Fruit fly (Drosophila melanogaster) whole organism, embryonic: ENCODE data around the gene Mvl.
A peak's percentile ranks its signal among the peaks of the same experiment; 100 is the strongest.

Experiments used
- Atf-2 ChIP-seq: fragments of 200-800 bp; sonication (Bioruptor generic); optimal IDR thresholded peaks from 2 replicates; lab custom pipeline; 2016; ENCODE audit warnings: missing biosample characterization, missing genetic modification characterization
- CG10366 ChIP-seq: fragments of 200-800 bp; sonication (Bioruptor generic); IDR thresholded peaks from 2 replicates; pipeline ENCODE4 v1.3.6; 2022; ENCODE audit warnings: missing biosample characterization, missing genetic modification characterization
- CG10959 ChIP-seq: fragments of 200-800 bp; sonication (Bioruptor generic); IDR thresholded peaks from 2 replicates; pipeline ENCODE4 v1.3.6; 2022; ENCODE audit warnings: missing biosample characterization, missing genetic modification characterization
- CG11247 ChIP-seq: fragments of 200-800 bp; sonication (Bioruptor generic); IDR thresholded peaks from 2 replicates; pipeline ENCODE4 v1.3.6; 2022; ENCODE audit warnings: missing biosample characterization, missing genetic modification characterization
- CG13123 ChIP-seq: fragments of 200-800 bp; sonication (Bioruptor generic); optimal IDR thresholded peaks from 2 replicates; lab custom pipeline; 2016; ENCODE audit warnings: missing biosample characterization, missing genetic modification characterization
- CG14965 ChIP-seq: fragments of 200-800 bp; sonication (Bioruptor generic); optimal IDR thresholded peaks from 2 replicates; lab custom pipeline; 2016; ENCODE audit warnings: missing biosample characterization, missing genetic modification characterization, borderline replicate concordance
- CG15073 ChIP-seq: fragments of 200-800 bp; sonication (Bioruptor generic); optimal IDR thresholded peaks from 2 replicates; lab custom pipeline; 2016; ENCODE audit warnings: missing biosample characterization, missing genetic modification characterization
- CG1603 ChIP-seq: fragments of 200-800 bp; sonication (Bioruptor generic); optimal IDR thresholded peaks from 2 replicates; lab custom pipeline; 2019; ENCODE audit warnings: missing biosample characterization, mild to moderate bottlenecking, missing genetic modification characterization, moderate library complexity
- CG1647 ChIP-seq: fragments of 200-800 bp; sonication (Bioruptor generic); optimal IDR thresholded peaks from 3 replicates; lab custom pipeline; 2016; ENCODE audit warnings: missing biosample characterization, missing genetic modification characterization
- CG17829 ChIP-seq: fragments of 200-800 bp; optimal IDR thresholded peaks from 2 replicates; lab custom pipeline; 2019; ENCODE audit warnings: missing biosample characterization, mild to moderate bottlenecking, missing genetic modification characterization, moderate library complexity
- CG30403 ChIP-seq: fragments of 200-800 bp; sonication (Bioruptor generic); optimal IDR thresholded peaks from 3 replicates; lab custom pipeline; 2016; ENCODE audit warnings: missing biosample characterization, missing genetic modification characterization
- CG34376 ChIP-seq: fragments of 200-800 bp; sonication (Bioruptor generic); optimal IDR thresholded peaks from 2 replicates; lab custom pipeline; 2018; ENCODE audit warnings: missing biosample characterization, mild to moderate bottlenecking, missing genetic modification characterization
- CG3838 ChIP-seq: fragments of 200-800 bp; sonication (Bioruptor generic); optimal IDR thresholded peaks from 3 replicates; lab custom pipeline; 2016; ENCODE audit warnings: missing biosample characterization, missing genetic modification characterization
- CG4328 ChIP-seq: fragments of 200-800 bp; sonication (Bioruptor generic); optimal IDR thresholded peaks from 3 replicates; lab custom pipeline; 2017; ENCODE audit warnings: missing biosample characterization, missing genetic modification reagents, missing genetic modification characterization
- CG43689 ChIP-seq: fragments of 200-800 bp; sonication (Bioruptor generic); IDR thresholded peaks from 2 replicates; pipeline ENCODE4 v1.3.6; 2022; ENCODE audit warnings: missing biosample characterization, missing genetic modification characterization
- CG6654 ChIP-seq: fragments of 200-800 bp; sonication (Bioruptor generic); optimal IDR thresholded peaks from 2 replicates; lab custom pipeline; 2017; ENCODE audit warnings: missing biosample characterization, mild to moderate bottlenecking, missing genetic modification characterization
- CG7372 ChIP-seq: fragments of 200-800 bp; sonication (Bioruptor generic); IDR thresholded peaks from 2 replicates; pipeline ENCODE4 v1.3.6; 2022; ENCODE audit warnings: missing biosample characterization, missing genetic modification characterization
- CG7556 ChIP-seq: fragments of 200-800 bp; sonication (Bioruptor generic); optimal IDR thresholded peaks from 2 replicates; lab custom pipeline; 2017; ENCODE audit warnings: missing biosample characterization, mild to moderate bottlenecking, missing genetic modification characterization
- E2f2 ChIP-seq: fragments of 200-800 bp; sonication (Bioruptor generic); IDR thresholded peaks from 2 replicates; pipeline ENCODE4 v1.3.6; 2022; ENCODE audit warnings: missing biosample characterization, missing genetic modification characterization
- GATAe ChIP-seq: fragments of 200-800 bp; sonication (Bioruptor generic); conservative IDR thresholded peaks from 2 replicates; pipeline ENCODE4 v1.3.6; 2022; ENCODE audit warnings: missing biosample characterization, missing genetic modification characterization
- PHDP ChIP-seq: fragments of 200-800 bp; sonication (Bioruptor generic); optimal IDR thresholded peaks from 3 replicates; lab custom pipeline; 2018; ENCODE audit warnings: missing biosample characterization, mild to moderate bottlenecking, missing genetic modification characterization, moderate library complexity
- TFAM ChIP-seq: fragments of 200-800 bp; sonication (Bioruptor generic); optimal IDR thresholded peaks from 2 replicates; lab custom pipeline; 2017; ENCODE audit warnings: missing biosample characterization, missing genetic modification characterization, inconsistent platforms
- Usf ChIP-seq: fragments of 200-800 bp; sonication (Bioruptor generic); optimal IDR thresholded peaks from 2 replicates; lab custom pipeline; 2017; ENCODE audit warnings: missing genotype, missing biosample characterization, missing genetic modification characterization
- ac ChIP-seq: fragments of 200-800 bp; sonication (Bioruptor generic); optimal IDR thresholded peaks from 3 replicates; lab custom pipeline; 2017; ENCODE audit warnings: missing biosample characterization, mild to moderate bottlenecking, missing genetic modification characterization
- ash1 ChIP-seq: fragments of 200-800 bp; sonication (Bioruptor generic); optimal IDR thresholded peaks from 2 replicates; lab custom pipeline; 2018; ENCODE audit warnings: missing biosample characterization, mild to moderate bottlenecking, missing genetic modification characterization
- ato ChIP-seq: fragments of 200-800 bp; sonication (Bioruptor generic); IDR thresholded peaks from 2 replicates; pipeline ENCODE4 v1.3.6; 2022; ENCODE audit warnings: missing biosample characterization, missing genetic modification characterization; ENCODE audit not compliant: partially characterized antibody
- bab2 ChIP-seq: fragments of 200-800 bp; sonication (Bioruptor generic); optimal IDR thresholded peaks from 2 replicates; lab custom pipeline; 2016; ENCODE audit warnings: missing biosample characterization, missing genetic modification characterization
- bsh ChIP-seq, 2 experiments: fragments of 200-800 bp; sonication (Bioruptor generic); optimal IDR thresholded peaks; 2 replicates each; lab custom pipeline; 2017 to 2018; ENCODE audit warnings: mild to moderate bottlenecking in 2 of 2, missing biosample characterization in 2 of 2, missing genetic modification characterization in 2 of 2, moderate library complexity in 1 of 2
- caup ChIP-seq: fragments of 200-800 bp; sonication (Bioruptor generic); optimal IDR thresholded peaks from 3 replicates; lab custom pipeline; 2017; ENCODE audit warnings: missing biosample characterization, mild to moderate bottlenecking, missing genetic modification characterization, moderate library complexity; ENCODE audit not compliant: severe bottlenecking
- crp ChIP-seq, 2 experiments: fragments of 200-800 bp; sonication (Bioruptor generic); optimal IDR thresholded peaks; 2 replicates in 1 of 2; 3 replicates in 1 of 2; lab custom pipeline; 2017; ENCODE audit warnings: missing biosample characterization in 2 of 2, missing genetic modification characterization in 2 of 2, mild to moderate bottlenecking in 1 of 2, moderate library complexity in 1 of 2
- dmrt99B ChIP-seq: fragments of 200-800 bp; sonication (Bioruptor generic); optimal IDR thresholded peaks from 2 replicates; lab custom pipeline; 2018; ENCODE audit warnings: missing biosample characterization, mild to moderate bottlenecking, missing genetic modification characterization, moderate library complexity
- ewg ChIP-seq: fragments of 200-800 bp; sonication (Bioruptor generic); optimal IDR thresholded peaks from 3 replicates; lab custom pipeline; 2017; ENCODE audit warnings: mild to moderate bottlenecking, missing biosample characterization, missing genetic modification reagents, missing genetic modification characterization
- gro ChIP-seq: fragments of 200-800 bp; sonication (Bioruptor generic); optimal IDR thresholded peaks from 2 replicates; lab custom pipeline; 2016; ENCODE audit warnings: missing biosample characterization, missing genetic modification characterization
- gsb ChIP-seq: fragments of 200-800 bp; sonication (Bioruptor generic); IDR thresholded peaks from 2 replicates; pipeline ENCODE4 v1.3.6; 2022; ENCODE audit warnings: missing biosample characterization, missing genetic modification characterization
- gt ChIP-seq: fragments of 200-800 bp; sonication (Bioruptor generic); IDR thresholded peaks from 2 replicates; pipeline ENCODE4 v1.3.6; 2022; ENCODE audit warnings: missing biosample characterization, missing genetic modification characterization
- insv ChIP-seq, 2 experiments: fragments of 200-800 bp; sonication (Bioruptor generic); optimal IDR thresholded peaks; 3 replicates each; lab custom pipeline; 2016 to 2018; ENCODE audit warnings: missing biosample characterization in 2 of 2, missing genetic modification characterization in 2 of 2
- jigr1 ChIP-seq: fragments of 200-800 bp; sonication (Bioruptor generic); IDR thresholded peaks from 3 replicates; pipeline ENCODE4 v1.3.6; 2022; ENCODE audit warnings: missing biosample characterization, missing genetic modification characterization
- lov ChIP-seq, 2 experiments: fragments of 200-800 bp in 1 of 2; fragments of >200 bp in 1 of 2; sonication (Bioruptor generic) in 1 of 2; IDR thresholded peaks in 1 of 2; optimal IDR thresholded peaks in 1 of 2; 2 replicates in 1 of 2; 3 replicates in 1 of 2; pipeline versions ENCODE4 v1.3.6 to Lab custom; 2017 to 2022; ENCODE audit warnings: missing biosample characterization in 1 of 2, missing genetic modification characterization in 1 of 2
- maf-S ChIP-seq: fragments of 200-800 bp; sonication (Bioruptor generic); optimal IDR thresholded peaks from 2 replicates; lab custom pipeline; 2016; ENCODE audit warnings: missing biosample characterization, missing genetic modification characterization
- nmo ChIP-seq: fragments of 200-800 bp; sonication (Bioruptor generic); optimal IDR thresholded peaks from 2 replicates; lab custom pipeline; 2018; ENCODE audit warnings: missing biosample characterization, mild to moderate bottlenecking, missing genetic modification characterization, moderate library complexity
- onecut ChIP-seq: fragments of 200-800 bp; sonication (Bioruptor generic); IDR thresholded peaks from 2 replicates; pipeline ENCODE4 v1.3.6; 2022; ENCODE audit warnings: missing biosample characterization, missing genetic modification characterization
- pita ChIP-seq: fragments of 200-800 bp; sonication (Bioruptor generic); optimal IDR thresholded peaks from 2 replicates; lab custom pipeline; 2017; ENCODE audit warnings: missing biosample characterization, mild to moderate bottlenecking, missing genetic modification characterization
- ro ChIP-seq: fragments of 200-800 bp; sonication (Bioruptor generic); IDR thresholded peaks from 2 replicates; pipeline ENCODE4 v1.3.6; 2022; ENCODE audit warnings: missing biosample characterization, missing genetic modification characterization
- sima ChIP-seq: fragments of 200-800 bp; sonication (Bioruptor generic); optimal IDR thresholded peaks from 2 replicates; lab custom pipeline; 2016; ENCODE audit warnings: missing biosample characterization, missing genetic modification characterization
- sqz ChIP-seq: fragments of 200-800 bp; sonication (Bioruptor generic); optimal IDR thresholded peaks from 3 replicates; lab custom pipeline; 2018; ENCODE audit warnings: missing biosample characterization, mild to moderate bottlenecking, missing genetic modification characterization
- sug ChIP-seq: fragments of 200-800 bp; optimal IDR thresholded peaks from 2 replicates; lab custom pipeline; 2019; ENCODE audit warnings: missing biosample characterization, mild to moderate bottlenecking, missing genetic modification characterization, moderate library complexity
- ttk ChIP-seq: fragments of 200-800 bp; sonication (Bioruptor generic); IDR thresholded peaks from 2 replicates; pipeline ENCODE4 v2.1.2; 2022; ENCODE audit warnings: missing biosample characterization, missing genetic modification characterization
- unpg ChIP-seq: fragments of 200-800 bp; sonication (Bioruptor generic); optimal IDR thresholded peaks from 3 replicates; lab custom pipeline; 2018; ENCODE audit warnings: missing biosample characterization, mild to moderate bottlenecking, missing genetic modification characterization, moderate library complexity
- zen2 ChIP-seq: fragments of 200-800 bp; sonication (Bioruptor generic); IDR thresholded peaks from 3 replicates; pipeline ENCODE4 v1.3.6; 2022; ENCODE audit warnings: missing biosample characterization, missing genetic modification characterization; ENCODE audit not compliant: partially characterized antibody

Mvl gene

dm6 chr3R:21097631-21098117, 37.1 kb upstream of the Mvl start, which contains the start of gene RhoGAP93B (continued):
- TF ChIP-seq ac (GFP tag; lab: Kevin White, UChicago) (no peak), CG17829 (peak; percentile 88), CG10959 (GFP tag; lab: Robert Waterston, UW) (peak; percentile 92), nmo (peak; percentile 93), jigr1 (GFP tag; lab: Robert Waterston, UW) (peak; percentile 69), bsh (GFP tag; optimal IDR thresholded peaks at IDR 0.05; lab: Kevin White, UChicago) (peak in 1 of 2 experiments; percentile 78), gsb (GFP tag; lab: Robert Waterston, UW) (peak; percentile 56), pita (GFP tag; lab: Kevin White, UChicago) (no peak), CG7372 (GFP tag; lab: Robert Waterston, UW) (peak; percentile 93), CG13123 (GFP tag; lab: Kevin White, UChicago) (peak; percentile 58), insv (GFP tag; optimal IDR thresholded peaks at IDR 0.05; lab: Kevin White, UChicago) (peak in 1 of 2 experiments; percentile 59), GATAe (GFP tag; lab: Robert Waterston, UW) (peak; percentile 73; the same call in 1 of the 2 replicates), Usf (peak; percentile 34), maf-S (GFP tag; lab: Kevin White, UChicago) (peak; percentile 60), CG30403 (peak; percentile 81), bab2 (GFP tag; lab: Kevin White, UChicago) (peak; percentile 94), CG43689 (no peak), CG1647 (GFP tag; lab: Kevin White, UChicago) (peak; percentile 85), sima (GFP tag; lab: Kevin White, UChicago) (peak; percentile 71), E2f2 (GFP tag; lab: Robert Waterston, UW) (peak; percentile 84), CG11247 (GFP tag; lab: Robert Waterston, UW) (peak; percentile 89), CG7556 (GFP tag; lab: Kevin White, UChicago) (peak; percentile 57), gro (GFP tag; lab: Kevin White, UChicago) (peak; percentile 92), CG14965 (GFP tag; lab: Kevin White, UChicago) (peak; percentile 7), ttk (GFP tag; lab: Robert Waterston, UW) (peak; percentile 89), sqz (GFP tag; lab: Kevin White, UChicago) (no peak), Atf-2 (GFP tag; lab: Kevin White, UChicago) (peak; percentile 72), ash1 (GFP tag; lab: Kevin White, UChicago) (no peak), zen2 (GFP tag; lab: Robert Waterston, UW) (peak; percentile 100), gt (peak; percentile 80), CG1603 (tag; lab: Kevin White, UChicago) (peak; percentile 86), CG34376 (GFP tag; lab: Kevin White, UChicago) (peak; percentile 80), caup (GFP tag; lab: Kevin White, UChicago) (peak; percentile 85), CG4328 (GFP tag; lab: Kevin White, UChicago) (peak; percentile 71), ewg (GFP tag; lab: Kevin White, UChicago) (peak; percentile 37), PHDP (tag; lab: Kevin White, UChicago) (peak; percentile 84), onecut (peak; percentile 76), CG15073 (GFP tag; lab: Kevin White, UChicago) (no peak), ato (GFP tag; lab: Robert Waterston, UW) (peak; percentile 99), unpg (peak; percentile 65), sug (peak; percentile 86), dmrt99B (tag; lab: Kevin White, UChicago) (no peak), CG6654 (GFP tag; lab: Kevin White, UChicago) (peak; percentile 32), ro (GFP tag; lab: Robert Waterston, UW) (peak; percentile 47; the same call in 1 of the 2 replicates), CG3838 (GFP tag; lab: Kevin White, UChicago) (peak; percentile 79), TFAM (GFP tag; lab: Kevin White, UChicago) (peak; percentile 37), crp (GFP tag; optimal IDR thresholded peaks at IDR 0.05; lab: Kevin White, UChicago) (peak in 1 of 2 experiments; percentile 44), CG10366 (GFP tag; lab: Robert Waterston, UW) (peak; percentile 84), lov (optimal IDR thresholded peaks at IDR 0.05; lab: Kevin White, UChicago) (no peak), lov (GFP tag; IDR thresholded peaks at IDR 0.05; lab: Robert Waterston, UW) (peak; percentile 78; the same call in 1 of the 3 replicates)
